Worm (Caenorhabditis elegans) whole organism, midembryonic: ENCODE measurements around the gene Y73C8B.5.

Experiments used
- T22C8.4 ChIP-seq: fragments of 200-800 bp; sonication (Bioruptor generic); IDR thresholded peaks from 2 replicates; pipeline ENCODE4 v1.3.6; 2022; ENCODE audit warnings: missing genetic modification characterization, missing compliant biosample characterization
- flt-1 ChIP-seq: fragments of 200-800 bp; sonication (Bioruptor generic); IDR thresholded peaks from 2 replicates; pipeline ENCODE4 v1.3.6; 2022; ENCODE audit warnings: missing genetic modification characterization, missing compliant biosample characterization
- klf-2 ChIP-seq: fragments of 200-800 bp; sonication (Bioruptor generic); conservative IDR thresholded peaks from 2 replicates; pipeline ENCODE4 v1.3.6; 2022; ENCODE audit warnings: missing genetic modification reagents, missing genetic modification characterization, missing compliant biosample characterization
- ref-1 ChIP-seq: fragments of 200-800 bp; sonication (Bioruptor generic); conservative IDR thresholded peaks from 2 replicates; pipeline ENCODE4 v1.3.6; 2022; ENCODE audit warnings: missing genetic modification reagents, missing genetic modification characterization, missing compliant biosample characterization
- tab-1 ChIP-seq: fragments of 200-800 bp; sonication (Bioruptor generic); IDR thresholded peaks from 2 replicates; pipeline ENCODE4 v1.3.6; 2022; ENCODE audit warnings: missing genetic modification characterization, missing compliant biosample characterization
- ztf-29 ChIP-seq: fragments of 200-800 bp; sonication (Bioruptor generic); IDR thresholded peaks from 2 replicates; pipeline ENCODE4 v1.3.6; 2022; ENCODE audit warnings: missing genetic modification reagents, missing genetic modification characterization, missing compliant biosample characterization

DNA sequence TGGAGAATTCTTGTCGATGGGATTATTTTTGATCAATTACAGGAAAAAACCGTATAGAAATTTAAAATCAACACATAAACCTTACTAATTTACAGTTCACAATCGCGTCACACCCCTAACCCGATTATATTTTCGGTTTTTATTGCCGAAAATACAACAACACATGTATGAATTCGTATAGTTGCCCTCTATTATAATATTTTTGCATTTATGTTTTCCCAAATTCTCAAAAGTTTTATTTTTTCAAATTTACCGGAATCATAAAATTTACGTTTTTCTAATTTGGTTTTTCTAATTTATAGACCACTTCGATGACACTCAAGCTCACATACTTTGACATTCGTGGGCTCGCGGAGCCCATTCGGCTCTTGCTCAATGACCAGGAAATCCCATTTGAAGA lies 45.9 kb downstream of the Y73C8B.5 start, which contains the start of gene gst-23:
- no peak for TF ChIP-seq ztf-29 (GFP tag; lab: Robert Waterston, UW)
- TF ChIP-seq flt-1 (GFP tag; lab: Robert Waterston, UW) = no peak
- TF ChIP-seq ref-1 = no peak
- no peak for TF ChIP-seq tab-1 (GFP tag; lab: Robert Waterston, UW)
- no peak for TF ChIP-seq klf-2 (GFP tag; lab: Robert Waterston, UW)
- TF ChIP-seq T22C8.4 (GFP tag; lab: Robert Waterston, UW) = no peak
